Worm (Caenorhabditis elegans) whole organism, late embryonic: ENCODE measurements around the gene dsl-6.

Source experiments
- F13H6.1 ChIP-seq: sonication (generic microtip); optimal IDR thresholded peaks from 2 replicates; lab custom pipeline; 2016; ENCODE audit warnings: missing genetic modification characterization, missing compliant biosample characterization
- nhr-232 ChIP-seq: sonication (generic microtip); optimal IDR thresholded peaks from 2 replicates; lab custom pipeline; 2016; ENCODE audit warnings: missing genetic modification characterization, missing compliant biosample characterization
- odd-2 ChIP-seq: sonication (generic microtip); optimal IDR thresholded peaks from 2 replicates; lab custom pipeline; 2017; ENCODE audit warnings: antibody characterized with exemption, mild to moderate bottlenecking, missing genetic modification characterization, missing compliant biosample characterization
- rnt-1 ChIP-seq: sonication (generic microtip); optimal IDR thresholded peaks from 2 replicates; lab custom pipeline; 2016; ENCODE audit warnings: missing genetic modification characterization, missing compliant biosample characterization
- sox-4 ChIP-seq: sonication (generic microtip); optimal IDR thresholded peaks from 2 replicates; lab custom pipeline; 2017; ENCODE audit warnings: mild to moderate bottlenecking, missing genetic modification characterization, inconsistent platforms, missing compliant biosample characterization

- no peak for TF ChIP-seq rnt-1 (tag; lab: Kevin White, UChicago)
- TF ChIP-seq nhr-232 (tag; lab: Kevin White, UChicago), result no peak
- TF ChIP-seq F13H6.1 (tag; lab: Kevin White, UChicago), result no peak
- TF ChIP-seq odd-2, result no peak
- no peak for TF ChIP-seq sox-4 (tag; lab: Kevin White, UChicago)
Observed at ce11 chrIV:11350809-11351208, 47.3 kb downstream of the dsl-6 start.
